Worm (Caenorhabditis elegans) whole organism, early embryonic: ENCODE data around the gene clc-7.

Experiments
- B0310.2 ChIP-seq: sonication (generic microtip); optimal IDR thresholded peaks from 2 replicates; lab custom pipeline; 2016; ENCODE audit warnings: mild to moderate bottlenecking, missing genetic modification characterization, missing compliant biosample characterization
- F13C5.2 ChIP-seq: sonication (generic microtip); optimal IDR thresholded peaks from 2 replicates; lab custom pipeline; 2017; ENCODE audit warnings: mild to moderate bottlenecking, missing genetic modification characterization, inconsistent platforms, missing compliant biosample characterization
- aly-1 ChIP-seq: sonication (generic microtip); optimal IDR thresholded peaks from 2 replicates; lab custom pipeline; 2016; ENCODE audit warnings: missing genetic modification characterization, missing compliant biosample characterization
- ama-1 ChIP-seq: fragments of 150-350 bp; optimal IDR thresholded peaks from 2 replicates; lab custom pipeline; 2014
- ceh-36 ChIP-seq: sonication (generic microtip); optimal IDR thresholded peaks from 2 replicates; lab custom pipeline; 2016; ENCODE audit warnings: missing genetic modification characterization, inconsistent platforms, missing compliant biosample characterization
- flt-1 ChIP-seq: fragments of 200-800 bp; sonication (Bioruptor generic); IDR thresholded peaks from 2 replicates; pipeline ENCODE4 v1.3.6; 2022; ENCODE audit warnings: missing genetic modification characterization, missing compliant biosample characterization
- hmg-4 ChIP-seq: fragments of 200-800 bp; sonication (Bioruptor generic); optimal IDR thresholded peaks from 2 replicates; lab custom pipeline; 2018; ENCODE audit warnings: mild to moderate bottlenecking, missing genetic modification characterization, missing compliant biosample characterization
- hnd-1 ChIP-seq: sonication (generic microtip); optimal IDR thresholded peaks from 2 replicates; lab custom pipeline; 2016; ENCODE audit warnings: missing genetic modification characterization, missing compliant biosample characterization
- pes-1 ChIP-seq: fragments of 200-800 bp; sonication (Bioruptor generic); IDR thresholded peaks from 2 replicates; pipeline ENCODE4 v1.3.6; 2022; ENCODE audit warnings: missing genetic modification reagents, missing genetic modification characterization, missing compliant biosample characterization
- scrt-1 ChIP-seq: fragments of 200-800 bp; sonication (Bioruptor generic); IDR thresholded peaks from 2 replicates; pipeline ENCODE4 v1.3.6; 2022; ENCODE audit warnings: missing genetic modification characterization, missing compliant biosample characterization
- tbx-11 ChIP-seq: fragments of 200-800 bp; sonication (Bioruptor generic); IDR thresholded peaks from 2 replicates; pipeline ENCODE4 v1.3.6; 2022; ENCODE audit warnings: missing genetic modification characterization, missing compliant biosample characterization
- tra-4 ChIP-seq: sonication (generic microtip); optimal IDR thresholded peaks from 2 replicates; lab custom pipeline; 2017; ENCODE audit warnings: missing genetic modification characterization, missing compliant biosample characterization

DNA sequence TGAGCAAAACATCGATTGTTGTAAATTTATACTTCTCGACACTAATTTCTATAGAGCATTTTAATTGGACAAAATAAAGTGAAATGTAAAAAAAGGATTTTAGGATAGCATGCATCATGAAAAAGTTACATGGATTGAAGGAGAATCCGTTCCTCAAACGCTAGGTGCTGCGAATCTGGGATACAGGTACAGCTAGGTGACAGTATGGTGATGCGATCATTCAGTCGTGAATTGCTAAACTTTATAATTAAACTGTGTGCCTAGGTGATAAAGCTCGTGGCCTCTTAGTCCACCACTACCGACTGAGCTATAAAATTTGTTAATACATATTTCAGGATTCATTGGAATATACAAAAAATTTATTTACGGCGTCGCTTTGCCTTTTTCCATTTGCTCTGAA, 1.3 kb upstream of the clc-7 start:
- no peak for TF ChIP-seq tbx-11 (GFP tag; lab: Robert Waterston, UW)
- TF ChIP-seq pes-1 (GFP tag; lab: Robert Waterston, UW): no peak
- no peak for TF ChIP-seq scrt-1 (GFP tag; lab: Robert Waterston, UW)
- no peak for TF ChIP-seq ama-1 (lab: Kevin White, UChicago)
- TF ChIP-seq aly-1 (tag; lab: Kevin White, UChicago): no peak
- no peak for TF ChIP-seq tra-4 (tag; lab: Kevin White, UChicago)
- no peak for TF ChIP-seq B0310.2
- no peak for TF ChIP-seq ceh-36 (tag; lab: Kevin White, UChicago)
- TF ChIP-seq F13C5.2: no peak
- no peak for TF ChIP-seq flt-1 (GFP tag; lab: Robert Waterston, UW)
- TF ChIP-seq hmg-4 (GFP tag; lab: Kevin White, UChicago): no peak
- TF ChIP-seq hnd-1 (tag; lab: Kevin White, UChicago): no peak
